Worm (Caenorhabditis elegans) whole organism, L2 larva: Measurements from ENCODE around the gene srw-16.

Experiments
- C34F6.9 ChIP-seq: fragments of 150-350 bp; optimal IDR thresholded peaks from 2 replicates; lab custom pipeline; 2014; ENCODE audit warnings: missing biosample characterization, missing genetic modification characterization
- R02D3.7 ChIP-seq: fragments of 150-350 bp; optimal IDR thresholded peaks from 2 replicates; lab custom pipeline; 2014; ENCODE audit warnings: missing biosample characterization, missing genetic modification characterization
- ZK546.5 ChIP-seq: sonication (generic microtip); optimal IDR thresholded peaks from 2 replicates; lab custom pipeline; 2017; ENCODE audit warnings: missing biosample characterization, missing genetic modification characterization
- alr-1 ChIP-seq: fragments of 150-350 bp; optimal IDR thresholded peaks from 2 replicates; lab custom pipeline; 2014; ENCODE audit warnings: missing biosample characterization, missing genetic modification characterization
- aly-2 ChIP-seq: fragments of 150-350 bp; optimal IDR thresholded peaks from 2 replicates; lab custom pipeline; 2014; ENCODE audit warnings: missing biosample characterization, missing genetic modification characterization
- ama-1 ChIP-seq: fragments of 150-350 bp; optimal IDR thresholded peaks from 2 replicates; lab custom pipeline; 2018; ENCODE audit warnings: inconsistent platforms
- ceh-16 ChIP-seq: fragments of 150-350 bp; optimal IDR thresholded peaks from 2 replicates; lab custom pipeline; 2014; ENCODE audit warnings: missing biosample characterization, missing genetic modification characterization
- ceh-82 ChIP-seq: fragments of 150-350 bp; optimal IDR thresholded peaks from 2 replicates; lab custom pipeline; 2014; ENCODE audit warnings: missing biosample characterization, missing genetic modification characterization
- crh-2 ChIP-seq: sonication (generic microtip); optimal IDR thresholded peaks from 2 replicates; lab custom pipeline; 2017; ENCODE audit warnings: missing biosample characterization, missing genetic modification characterization
- dmd-4 ChIP-seq: sonication (generic microtip); optimal IDR thresholded peaks from 2 replicates; lab custom pipeline; 2017; ENCODE audit warnings: missing biosample characterization, missing genetic modification characterization
- elt-1 ChIP-seq: fragments of 150-350 bp; optimal IDR thresholded peaks from 2 replicates; lab custom pipeline; 2014; ENCODE audit warnings: missing biosample characterization, missing genetic modification characterization
- fos-1 ChIP-seq: fragments of 150-350 bp; optimal IDR thresholded peaks from 2 replicates; lab custom pipeline; 2014; ENCODE audit warnings: missing biosample characterization, missing genetic modification characterization
- gmeb-1 ChIP-seq: fragments of 150-350 bp; optimal IDR thresholded peaks from 2 replicates; lab custom pipeline; 2014; ENCODE audit warnings: missing biosample characterization, missing genetic modification characterization
- lin-11 ChIP-seq: fragments of 150-350 bp; sonication (generic microtip); optimal IDR thresholded peaks from 2 replicates; lab custom pipeline; 2014; ENCODE audit warnings: missing biosample characterization, missing genetic modification characterization, inconsistent platforms, mixed read lengths
- lin-13 ChIP-seq: fragments of 150-350 bp; optimal IDR thresholded peaks from 2 replicates; lab custom pipeline; 2014; ENCODE audit warnings: missing biosample characterization, missing genetic modification reagents, missing genetic modification characterization
- lsy-2 ChIP-seq, 2 experiments: fragments of 150-350 bp in 1 of 2; sonication (generic microtip) in 1 of 2; optimal IDR thresholded peaks; 2 replicates each; lab custom pipeline; 2014 to 2017; ENCODE audit warnings: missing biosample characterization in 2 of 2, missing genetic modification characterization in 2 of 2
- mbf-1 ChIP-seq: sonication (generic microtip); optimal IDR thresholded peaks from 2 replicates; lab custom pipeline; 2017; ENCODE audit warnings: missing biosample characterization, missing genetic modification characterization
- nhr-10 ChIP-seq: sonication (generic microtip); optimal IDR thresholded peaks from 2 replicates; lab custom pipeline; 2017; ENCODE audit warnings: missing biosample characterization, missing genetic modification characterization
- nhr-12 ChIP-seq: fragments of 150-350 bp; optimal IDR thresholded peaks from 2 replicates; lab custom pipeline; 2014; ENCODE audit warnings: missing biosample characterization, missing genetic modification characterization
- nhr-129 ChIP-seq: fragments of 150-350 bp; optimal IDR thresholded peaks from 2 replicates; lab custom pipeline; 2014; ENCODE audit warnings: missing biosample characterization, missing genetic modification characterization
- nhr-23 ChIP-seq: fragments of 150-350 bp; optimal IDR thresholded peaks from 2 replicates; lab custom pipeline; 2014; ENCODE audit warnings: missing biosample characterization, missing genetic modification reagents, missing genetic modification characterization
- nhr-237 ChIP-seq: fragments of 150-350 bp; optimal IDR thresholded peaks from 2 replicates; lab custom pipeline; 2014; ENCODE audit warnings: missing biosample characterization, missing genetic modification characterization
- nhr-6 ChIP-seq: fragments of 150-350 bp; optimal IDR thresholded peaks from 2 replicates; lab custom pipeline; 2014; ENCODE audit warnings: missing biosample characterization, missing genetic modification characterization
- peb-1 ChIP-seq: fragments of 150-350 bp; optimal IDR thresholded peaks from 2 replicates; lab custom pipeline; 2014; ENCODE audit warnings: missing biosample characterization, missing genetic modification characterization
- sem-4 ChIP-seq: fragments of 150-350 bp; optimal IDR thresholded peaks from 2 replicates; lab custom pipeline; 2014; ENCODE audit warnings: missing biosample characterization, missing genetic modification reagents, missing genetic modification characterization
- skn-1 ChIP-seq: sonication (generic microtip); optimal IDR thresholded peaks from 2 replicates; lab custom pipeline; 2017; ENCODE audit warnings: missing biosample characterization, missing genetic modification characterization
- sma-3 ChIP-seq: sonication (generic microtip); optimal IDR thresholded peaks from 2 replicates; lab custom pipeline; 2016; ENCODE audit warnings: missing genetic modification reagents, missing genetic modification characterization, missing compliant biosample characterization
- snpc-4 ChIP-seq: fragments of 150-350 bp; optimal IDR thresholded peaks from 2 replicates; lab custom pipeline; 2014; ENCODE audit warnings: missing biosample characterization, missing genetic modification characterization
- unc-39 ChIP-seq: fragments of 150-350 bp; optimal IDR thresholded peaks from 2 replicates; lab custom pipeline; 2014; ENCODE audit warnings: missing biosample characterization, missing genetic modification characterization
- unc-55 ChIP-seq: fragments of 150-350 bp; sonication (generic microtip); optimal IDR thresholded peaks from 3 replicates; lab custom pipeline; 2014; ENCODE audit warnings: missing biosample characterization, missing genetic modification reagents, missing genetic modification characterization
- zag-1 ChIP-seq: fragments of 150-350 bp; optimal IDR thresholded peaks from 2 replicates; lab custom pipeline; 2014; ENCODE audit warnings: missing biosample characterization, missing genetic modification characterization
- ztf-4 ChIP-seq: fragments of 150-350 bp; optimal IDR thresholded peaks from 2 replicates; lab custom pipeline; 2014; ENCODE audit warnings: missing biosample characterization, missing genetic modification characterization

The srw-16 gene

ce11 chrV:15244456-15244855 lies 30.2 kb downstream of the srw-16 start, which contains the start of gene kin-30:
TSS of gene kin-30 (plus strand) at chrV:15244756.
- TF ChIP-seq lin-11 (tag; lab: Kevin White, UChicago), result no peak
- no peak for TF ChIP-seq peb-1 (tag; lab: Kevin White, UChicago)
- TF ChIP-seq, all 48 proteins: peak for 0

DNA sequence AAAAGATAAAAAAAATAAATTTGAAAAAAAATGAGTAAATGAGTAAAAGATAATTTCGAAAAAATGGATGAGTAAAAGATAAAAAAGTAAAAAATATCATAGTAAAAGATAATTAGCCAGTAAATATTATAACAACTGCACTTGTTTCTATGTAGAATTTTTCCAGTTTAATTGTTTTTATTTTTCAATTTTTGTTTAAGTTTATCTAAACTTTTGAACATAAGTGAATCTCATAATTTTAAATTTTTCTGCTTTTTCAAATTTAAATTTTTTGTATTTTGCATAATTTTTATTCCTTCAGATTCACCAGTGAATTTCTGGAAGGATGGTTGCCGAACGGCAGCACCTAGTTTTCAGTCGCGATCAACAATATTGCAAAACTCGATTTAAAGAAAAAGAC lies 33.4 kb downstream of the srw-16 start, which contains the start of gene chil-12:
Gene chil-12, plus strand, starts transcription at position 301 of the 400 bp plus-strand sequence.
- no peak for TF ChIP-seq fos-1
- no peak for TF ChIP-seq elt-1 (tag; lab: Kevin White, UChicago)

ce11 chrV:15240215-15240614 lies 34.4 kb downstream of the srw-16 start, which contains the start of gene srw-11:
TSS of gene srw-11 (minus strand) at chrV:15240315.
- no peak for TF ChIP-seq skn-1 (tag; lab: Kevin White, UChicago)
- no peak for TF ChIP-seq unc-39 (tag; lab: Kevin White, UChicago)
- TF ChIP-seq nhr-12 (tag; lab: Kevin White, UChicago), result no peak
- no peak for TF ChIP-seq aly-2 (tag; lab: Kevin White, UChicago)
- TF ChIP-seq gmeb-1 (tag; lab: Kevin White, UChicago), result no peak
- TF ChIP-seq ztf-4, result no peak
- no peak for TF ChIP-seq sem-4 (tag; lab: Kevin White, UChicago)
- TF ChIP-seq nhr-10 (tag; lab: Kevin White, UChicago), result no peak
- no peak for TF ChIP-seq nhr-23 (tag; lab: Kevin White, UChicago)
- no peak for TF ChIP-seq crh-2 (tag; lab: Kevin White, UChicago)
- no peak for TF ChIP-seq sma-3 (GFP tag; lab: Kevin White, UChicago)
- no peak for TF ChIP-seq ZK546.5 (tag; lab: Kevin White, UChicago)
- TF ChIP-seq unc-55, result no peak
- no peak for TF ChIP-seq alr-1

DNA sequence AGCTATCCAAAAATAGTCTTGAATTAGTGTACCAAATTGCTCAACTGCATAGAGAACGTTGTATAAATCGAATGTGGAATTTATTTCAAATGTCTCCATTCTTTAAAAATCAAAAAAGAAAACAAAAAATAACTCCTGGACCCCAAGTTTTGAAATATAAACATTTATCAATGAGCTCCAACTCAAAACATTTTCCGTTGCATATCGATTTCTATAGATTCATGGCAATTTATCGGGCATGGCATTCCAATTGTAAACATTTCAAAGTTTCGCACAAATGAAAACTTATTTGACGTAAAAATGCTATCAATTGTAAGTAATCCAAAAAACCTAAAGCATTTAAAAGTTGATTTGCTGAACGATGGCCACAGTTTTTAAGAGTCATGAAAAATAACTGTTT lies 36.1 kb downstream of the srw-16 start, which contains the start of gene srw-12:
Gene srw-12, minus strand, starts transcription at position 101 of the 400 bp plus-strand sequence.
- no peak for TF ChIP-seq ceh-82 (tag; lab: Kevin White, UChicago)
- TF ChIP-seq peb-1 (tag; lab: Kevin White, UChicago), result no peak
- no peak for TF ChIP-seq nhr-23 (tag; lab: Kevin White, UChicago)
- TF ChIP-seq lin-13 (GFP tag; lab: Kevin White, UChicago), result no peak
- no peak for TF ChIP-seq mbf-1 (tag; lab: Kevin White, UChicago)
- no peak for TF ChIP-seq C34F6.9 (tag; lab: Kevin White, UChicago)
- no peak for TF ChIP-seq nhr-129
- TF ChIP-seq ceh-16 (tag; lab: Kevin White, UChicago), result no peak
- TF ChIP-seq lsy-2 (tag; optimal IDR thresholded peaks at IDR 0.05; lab: Kevin White, UChicago), result no peak
- TF ChIP-seq nhr-6 (tag; lab: Kevin White, UChicago), result no peak
- no peak for TF ChIP-seq gmeb-1 (tag; lab: Kevin White, UChicago)

- no peak for TF ChIP-seq dmd-4 (tag; lab: Kevin White, UChicago)
- TF ChIP-seq gmeb-1 (tag; lab: Kevin White, UChicago), result no peak
- TF ChIP-seq peb-1 (tag; lab: Kevin White, UChicago), result no peak
- no peak for TF ChIP-seq R02D3.7 (tag; lab: Kevin White, UChicago)
- TF ChIP-seq, all 48 proteins: peak for 0
These were observed 39.0 kb downstream of the srw-16 start, which contains the start of gene nhr-164 for ce11 chrV:15235661-15236060. TSS of gene nhr-164 (minus strand) at chrV:15235761.

DNA sequence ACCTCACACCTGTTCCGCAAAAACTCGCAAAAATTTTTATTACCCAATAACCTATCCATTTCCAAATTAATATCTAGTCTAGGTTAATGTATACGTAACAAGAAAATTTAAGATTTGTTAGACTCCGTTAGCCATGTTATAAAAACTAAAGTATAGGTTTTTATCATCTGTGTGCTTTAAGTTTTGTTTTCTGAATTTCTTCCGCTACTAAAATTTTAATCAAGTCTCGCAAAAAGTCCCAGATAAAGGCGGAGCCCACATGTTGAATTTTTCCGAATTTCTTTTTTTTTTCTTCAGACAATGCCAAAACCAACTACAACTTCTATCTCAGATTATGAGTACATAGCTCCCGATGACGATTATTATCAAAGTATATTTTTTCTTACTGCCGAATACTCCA lies 42.5 kb downstream of the srw-16 start, which contains the start of gene srw-13:
Gene srw-13, plus strand, starts transcription at position 301 of the 400 bp plus-strand sequence.
- no peak for TF ChIP-seq elt-1 (tag; lab: Kevin White, UChicago)
- TF ChIP-seq nhr-129, result no peak
- TF ChIP-seq fos-1, result no peak
- no peak for TF ChIP-seq nhr-10 (tag; lab: Kevin White, UChicago)
- no peak for TF ChIP-seq nhr-237 (tag; lab: Kevin White, UChicago)
- no peak for TF ChIP-seq zag-1 (tag; lab: Kevin White, UChicago)
- TF ChIP-seq ama-1 (lab: Kevin White, UChicago), result no peak
- no peak for TF ChIP-seq snpc-4 (tag; lab: Kevin White, UChicago)
